Worm (Caenorhabditis elegans) whole organism, young adult: ENCODE data around the gene F46F5.15.

ENCODE experiments used
- B0019.2 ChIP-seq: fragments of 200-800 bp; sonication (Bioruptor generic); conservative IDR thresholded peaks from 2 replicates; pipeline ENCODE4 v1.3.6; 2022; ENCODE audit warnings: missing genetic modification reagents, missing genetic modification characterization, missing compliant biosample characterization
- B0261.1 ChIP-seq: sonication (generic microtip); optimal IDR thresholded peaks from 2 replicates; lab custom pipeline; 2016; ENCODE audit warnings: mild to moderate bottlenecking, missing genetic modification characterization, moderate library complexity, missing compliant biosample characterization
- C17E4.6 ChIP-seq: fragments of 200-800 bp; sonication (Bioruptor generic); IDR thresholded peaks from 2 replicates; pipeline ENCODE4 v1.3.6; 2022; ENCODE audit warnings: missing genetic modification reagents, missing genetic modification characterization, missing compliant biosample characterization
- F37B4.10 ChIP-seq: fragments of 200-800 bp; sonication (Bioruptor generic); IDR thresholded peaks from 2 replicates; pipeline ENCODE4 v1.3.6; 2022; ENCODE audit warnings: missing genetic modification characterization, missing compliant biosample characterization
- K12H6.12 ChIP-seq: fragments of 200-800 bp; sonication (Bioruptor generic); optimal IDR thresholded peaks from 2 replicates; lab custom pipeline; 2018; ENCODE audit warnings: mild to moderate bottlenecking, missing genetic modification characterization, missing compliant biosample characterization
- aptf-3 ChIP-seq: fragments of 200-800 bp; sonication (Bioruptor generic); IDR thresholded peaks from 2 replicates; pipeline ENCODE4 v1.3.6; 2022; ENCODE audit warnings: missing genetic modification characterization, missing compliant biosample characterization
- atf-7 ChIP-seq: sonication (generic microtip); optimal IDR thresholded peaks from 2 replicates; lab custom pipeline; 2017; ENCODE audit warnings: mild to moderate bottlenecking, missing genetic modification characterization, missing compliant biosample characterization
- athp-1 ChIP-seq: sonication (generic microtip); optimal IDR thresholded peaks from 2 replicates; lab custom pipeline; 2017; ENCODE audit warnings: mild to moderate bottlenecking, missing genetic modification characterization, missing compliant biosample characterization
- attf-6 ChIP-seq: fragments of 200-800 bp; sonication (Bioruptor generic); IDR thresholded peaks from 2 replicates; pipeline ENCODE4 v1.3.6; 2022; ENCODE audit warnings: missing genetic modification reagents, missing genetic modification characterization, missing compliant biosample characterization
- bed-2 ChIP-seq: fragments of 200-800 bp; sonication (Bioruptor generic); IDR thresholded peaks from 2 replicates; pipeline ENCODE4 v1.3.6; 2022; ENCODE audit warnings: missing genetic modification reagents, missing genetic modification characterization, missing compliant biosample characterization
- ceh-58 ChIP-seq: fragments of 200-800 bp; sonication (Bioruptor generic); IDR thresholded peaks from 2 replicates; pipeline ENCODE4 v1.3.6; 2022; ENCODE audit warnings: missing genetic modification characterization, missing compliant biosample characterization
- dox-1 ChIP-seq: fragments of 200-800 bp; sonication (Bioruptor generic); IDR thresholded peaks from 2 replicates; pipeline ENCODE4 v1.3.6; 2022; ENCODE audit warnings: missing genetic modification reagents, missing genetic modification characterization, missing compliant biosample characterization
- dpff-1 ChIP-seq: sonication (generic microtip); optimal IDR thresholded peaks from 2 replicates; lab custom pipeline; 2017; ENCODE audit warnings: mild to moderate bottlenecking, missing genetic modification characterization, missing compliant biosample characterization
- hlh-26 ChIP-seq: fragments of 200-800 bp; sonication (Bioruptor generic); conservative IDR thresholded peaks from 2 replicates; pipeline ENCODE4 v1.3.6; 2022; ENCODE audit warnings: missing genetic modification reagents, missing genetic modification characterization, missing compliant biosample characterization
- lin-26 ChIP-seq: fragments of 200-800 bp; sonication (Bioruptor generic); IDR thresholded peaks from 2 replicates; pipeline ENCODE4 v1.3.6; 2022; ENCODE audit warnings: missing genetic modification reagents, missing genetic modification characterization, missing compliant biosample characterization
- madf-6 ChIP-seq: fragments of 200-800 bp; sonication (Bioruptor generic); IDR thresholded peaks from 2 replicates; pipeline ENCODE4 v1.3.6; 2022; ENCODE audit warnings: missing genetic modification reagents, missing genetic modification characterization, missing compliant biosample characterization
- mel-28 ChIP-seq: sonication (generic microtip); optimal IDR thresholded peaks from 2 replicates; lab custom pipeline; 2016; ENCODE audit warnings: borderline replicate concordance, mild to moderate bottlenecking, missing genetic modification characterization, missing compliant biosample characterization
- mes-4 ChIP-seq: sonication (generic microtip); optimal IDR thresholded peaks from 2 replicates; lab custom pipeline; 2016; ENCODE audit warnings: missing genotype, missing genetic modification characterization, missing compliant biosample characterization
- mxl-1 ChIP-seq: sonication (generic microtip); optimal IDR thresholded peaks from 2 replicates; lab custom pipeline; 2016; ENCODE audit warnings: missing genetic modification characterization, missing compliant biosample characterization
- nhr-120 ChIP-seq: fragments of 200-800 bp; sonication (Bioruptor generic); IDR thresholded peaks from 2 replicates; pipeline ENCODE4 v1.3.6; 2022; ENCODE audit warnings: missing genetic modification characterization, missing compliant biosample characterization
- nhr-179 ChIP-seq: sonication (generic microtip); optimal IDR thresholded peaks from 2 replicates; lab custom pipeline; 2016; ENCODE audit warnings: mild to moderate bottlenecking, missing genetic modification characterization, missing compliant biosample characterization
- nhr-90 ChIP-seq: sonication (generic microtip); optimal IDR thresholded peaks from 2 replicates; lab custom pipeline; 2016; ENCODE audit warnings: missing genotype, mild to moderate bottlenecking, missing genetic modification characterization, missing compliant biosample characterization
- pbrm-1 ChIP-seq: fragments of 200-800 bp; sonication (Bioruptor generic); IDR thresholded peaks from 2 replicates; pipeline ENCODE4 v1.3.6; 2022; ENCODE audit warnings: missing genetic modification reagents, missing genetic modification characterization, missing compliant biosample characterization
- rpc-1 ChIP-seq, 2 experiments: fragments of 150-350 bp in 1 of 2; sonication (generic microtip) in 1 of 2; optimal IDR thresholded peaks; 2 replicates each; lab custom pipeline; 2014 to 2018; ENCODE audit warnings: missing biosample characterization in 1 of 2, missing genetic modification characterization in 1 of 2, missing genetic modification reagents in 1 of 2, missing genotype in 1 of 2
- snpc-3.4 ChIP-seq: sonication (generic microtip); optimal IDR thresholded peaks from 2 replicates; lab custom pipeline; 2017; ENCODE audit warnings: missing genetic modification characterization, mild to moderate bottlenecking, missing compliant biosample characterization, antibody characterized with exemption, moderate library complexity, missing genotype, missing genetic modification reagents
- somi-1 ChIP-seq: fragments of 200-800 bp; sonication (Bioruptor generic); optimal IDR thresholded peaks from 2 replicates; lab custom pipeline; 2018; ENCODE audit warnings: mild to moderate bottlenecking, missing genetic modification characterization, missing compliant biosample characterization
- tbp1 ChIP-seq: fragments of 200-800 bp; sonication (Bioruptor generic); optimal IDR thresholded peaks from 2 replicates; lab custom pipeline; 2018; ENCODE audit warnings: mild to moderate bottlenecking, missing genetic modification characterization, missing compliant biosample characterization
- unc-130 ChIP-seq: sonication (generic microtip); optimal IDR thresholded peaks from 2 replicates; lab custom pipeline; 2016; ENCODE audit warnings: missing genetic modification reagents, missing genetic modification characterization, missing compliant biosample characterization
- zfh-2 ChIP-seq: fragments of 200-800 bp; sonication (Bioruptor generic); conservative IDR thresholded peaks from 2 replicates; pipeline ENCODE4 v1.3.6; 2022; ENCODE audit warnings: missing genetic modification reagents, missing genetic modification characterization, missing compliant biosample characterization
- ztf-3 ChIP-seq: fragments of 200-800 bp; sonication (Bioruptor generic); optimal IDR thresholded peaks from 2 replicates; lab custom pipeline; 2018; ENCODE audit warnings: mild to moderate bottlenecking, missing genetic modification characterization, missing compliant biosample characterization

F46F5.15 gene

DNA sequence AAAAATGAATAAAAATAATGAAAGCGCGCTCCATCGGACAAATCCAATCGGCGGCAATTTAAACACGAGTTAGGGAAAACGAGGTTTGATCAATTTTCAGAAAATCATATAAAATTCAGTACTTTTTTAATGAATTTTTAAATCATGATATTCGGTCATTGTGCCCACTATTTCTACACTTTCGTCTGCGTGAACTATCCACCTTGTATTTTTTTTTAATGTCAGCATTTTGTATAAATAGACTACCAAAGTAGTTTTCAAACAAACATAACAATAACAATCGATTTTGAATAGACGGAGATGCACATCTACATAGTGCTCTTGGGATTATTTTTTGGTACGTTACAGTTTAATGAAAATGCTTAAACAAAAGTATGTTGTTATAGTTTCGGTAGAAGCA is at the start of gene F46F5.15:
TSS of gene F46F5.15 (plus strand) at position 301 of the 400 bp plus-strand sequence.
- no peak for TF ChIP-seq mes-4 (tag; lab: Kevin White, UChicago)
- TF ChIP-seq hlh-26, result no peak
- TF ChIP-seq atf-7, result no peak
- no peak for TF ChIP-seq B0019.2 (GFP tag; lab: Robert Waterston, UW)
- TF ChIP-seq, all 124 proteins: peak for 0

DNA sequence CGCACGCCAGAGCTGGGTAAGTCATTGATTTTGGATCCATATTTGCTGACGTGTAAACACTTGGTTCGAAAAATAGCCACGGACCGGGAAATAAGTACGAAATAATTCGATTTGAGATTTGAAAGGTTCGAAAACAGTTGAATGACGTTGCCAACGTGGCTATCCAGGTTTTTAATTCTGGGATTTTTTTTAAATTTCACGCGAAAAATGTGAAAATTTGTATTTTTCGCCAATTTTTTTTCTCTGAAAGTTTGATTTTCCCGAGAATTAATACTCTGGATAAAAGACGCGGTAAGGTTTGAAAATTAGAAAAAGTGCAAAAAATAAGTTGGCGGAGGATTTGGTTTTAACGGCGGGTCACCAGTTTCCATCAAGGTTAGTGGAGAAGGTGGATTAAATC is 47.4 kb upstream of the F46F5.15 start, which contains the start of gene fbxc-48:
TSS of gene fbxc-48 (minus strand) at position 101 of the 400 bp plus-strand sequence.
- TF ChIP-seq unc-130, result no peak
- TF ChIP-seq K12H6.12 (tag; lab: Kevin White, UChicago), result no peak
- TF ChIP-seq somi-1 (GFP tag; lab: Kevin White, UChicago), result no peak
- no peak for TF ChIP-seq mel-28 (tag; lab: Kevin White, UChicago)
- TF ChIP-seq nhr-120 (GFP tag; lab: Robert Waterston, UW), result no peak
- TF ChIP-seq attf-6 (GFP tag; lab: Robert Waterston, UW), result no peak
- no peak for TF ChIP-seq dpff-1 (tag; lab: Kevin White, UChicago)
- TF ChIP-seq ztf-3 (GFP tag; lab: Kevin White, UChicago), result no peak
- TF ChIP-seq madf-6 (GFP tag; lab: Robert Waterston, UW), result no peak

DNA sequence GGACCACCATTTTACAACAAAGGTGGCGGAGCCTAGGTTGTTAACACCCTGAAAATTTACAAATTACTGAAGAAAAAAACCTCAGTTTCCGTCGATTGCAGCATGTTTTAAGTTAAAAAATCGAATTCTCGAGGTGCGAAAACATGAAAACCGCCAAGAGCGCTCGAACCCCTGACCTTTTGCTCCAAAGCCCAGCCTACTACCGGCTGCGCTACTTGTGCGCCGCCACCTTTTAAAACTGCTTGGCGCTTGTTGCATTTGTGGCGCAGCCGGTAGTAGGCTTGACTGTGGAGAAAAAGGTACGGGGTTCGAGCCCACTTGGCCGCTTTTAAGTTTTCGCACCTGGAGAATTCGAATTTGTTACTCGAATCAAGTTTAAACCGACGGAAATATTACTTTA is 38.1 kb upstream of the F46F5.15 start, which contains the start of gene snt-6:
TSS of gene snt-6 (minus strand) at position 58 of the 400 bp plus-strand sequence.
- TF ChIP-seq athp-1 (tag; lab: Kevin White, UChicago), result no peak
- no peak for TF ChIP-seq ceh-58 (GFP tag; lab: Robert Waterston, UW)
- no peak for TF ChIP-seq nhr-179 (tag; lab: Kevin White, UChicago)
- no peak for TF ChIP-seq bed-2 (GFP tag; lab: Robert Waterston, UW)
- TF ChIP-seq F37B4.10 (GFP tag; lab: Robert Waterston, UW), result no peak
- TF ChIP-seq tbp1 (GFP tag; lab: Kevin White, UChicago), result peak; percentile 19
- no peak for TF ChIP-seq attf-6 (GFP tag; lab: Robert Waterston, UW)
- peak; percentile 52 for TF ChIP-seq zfh-2 (GFP tag; lab: Robert Waterston, UW)
- no peak for TF ChIP-seq dox-1
- TF ChIP-seq pbrm-1 (GFP tag; lab: Robert Waterston, UW), result peak; percentile 51; the same call in 1 of the 2 replicates
- no peak for TF ChIP-seq snpc-3.4 (tag; lab: Kevin White, UChicago)
- no peak for TF ChIP-seq C17E4.6 (GFP tag; lab: Robert Waterston, UW)

DNA sequence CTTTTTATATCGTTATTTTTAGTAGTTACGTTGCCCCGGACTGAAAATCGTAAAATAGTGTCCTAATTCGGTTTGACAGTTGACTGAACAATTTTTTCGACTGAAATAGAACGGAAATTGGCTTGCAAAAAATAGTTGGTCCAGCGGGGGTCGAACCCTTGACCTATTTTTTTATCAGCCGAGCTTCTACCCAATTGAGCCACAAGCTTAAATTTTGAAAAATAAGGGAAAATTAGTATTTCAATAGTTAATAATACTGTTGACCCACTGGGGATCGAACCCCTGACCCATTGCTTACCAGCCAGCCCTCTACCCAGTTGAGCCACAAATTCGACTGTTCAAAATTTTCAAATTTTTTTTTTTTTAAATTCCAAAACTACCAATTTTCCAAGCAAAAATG is 36.4 kb upstream of the F46F5.15 start:
- peak; percentile 48 for TF ChIP-seq B0261.1 (tag; lab: Kevin White, UChicago)
- TF ChIP-seq tbp1 (GFP tag; lab: Kevin White, UChicago), result peak; percentile 76
- TF ChIP-seq aptf-3 (GFP tag; lab: Robert Waterston, UW), result no peak
- TF ChIP-seq lin-26 (GFP tag; lab: Robert Waterston, UW), result peak; percentile 15; the same call in 1 of the 2 replicates
- TF ChIP-seq nhr-90, result no peak
- TF ChIP-seq rpc-1 (optimal IDR thresholded peaks at IDR 0.05; lab: Kevin White, UChicago), result peak; percentile 30
- peak; percentile 67 for TF ChIP-seq rpc-1 (tag; optimal IDR thresholded peaks at IDR 0.05; lab: Kevin White, UChicago)

DNA sequence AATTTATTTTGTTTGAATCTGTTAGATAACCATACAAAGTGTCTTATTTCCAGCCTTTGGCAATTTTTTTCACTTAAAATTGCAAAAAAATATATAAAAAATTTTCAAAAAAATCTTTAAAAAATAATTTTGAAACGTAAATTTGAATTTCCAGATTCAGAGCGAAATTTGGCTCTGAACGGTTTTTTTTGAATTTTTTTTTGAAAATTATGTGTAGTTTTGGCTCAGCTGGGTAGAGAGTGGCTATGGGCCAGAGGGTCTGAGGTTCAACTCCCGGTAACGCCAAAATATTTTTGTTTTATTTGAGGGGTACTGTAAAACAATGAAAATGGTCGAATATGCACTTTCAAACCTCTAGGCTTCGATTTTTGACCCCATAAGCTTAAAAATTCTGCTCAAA is 34.8 kb upstream of the F46F5.15 start:
- peak; percentile 40 for TF ChIP-seq rpc-1 (optimal IDR thresholded peaks at IDR 0.05; lab: Kevin White, UChicago)
- peak; percentile 59 for TF ChIP-seq rpc-1 (tag; optimal IDR thresholded peaks at IDR 0.05; lab: Kevin White, UChicago)
- peak; percentile 72 for TF ChIP-seq tbp1 (GFP tag; lab: Kevin White, UChicago)
- TF ChIP-seq mxl-1 (tag; lab: Kevin White, UChicago), result no peak
- peak; percentile 32 for TF ChIP-seq B0261.1 (tag; lab: Kevin White, UChicago)
